Worm (Caenorhabditis elegans) whole organism, L4/young adult: Measurements from ENCODE around the gene fbxc-12.

Experiments
- W03F9.2 ChIP-seq: fragments of 150-350 bp; optimal IDR thresholded peaks from 2 replicates; lab custom pipeline; 2014; ENCODE audit warnings: missing biosample characterization, missing genetic modification characterization
- dao-5 ChIP-seq: sonication (generic microtip); optimal IDR thresholded peaks from 2 replicates; lab custom pipeline; 2016; ENCODE audit warnings: missing genotype, missing genetic modification characterization, moderate library complexity, missing compliant biosample characterization
- him-1 ChIP-seq: sonication (generic microtip); optimal IDR thresholded peaks from 2 replicates; lab custom pipeline; 2016; ENCODE audit warnings: missing genotype, missing genetic modification reagents, missing genetic modification characterization, missing compliant biosample characterization

DNA sequence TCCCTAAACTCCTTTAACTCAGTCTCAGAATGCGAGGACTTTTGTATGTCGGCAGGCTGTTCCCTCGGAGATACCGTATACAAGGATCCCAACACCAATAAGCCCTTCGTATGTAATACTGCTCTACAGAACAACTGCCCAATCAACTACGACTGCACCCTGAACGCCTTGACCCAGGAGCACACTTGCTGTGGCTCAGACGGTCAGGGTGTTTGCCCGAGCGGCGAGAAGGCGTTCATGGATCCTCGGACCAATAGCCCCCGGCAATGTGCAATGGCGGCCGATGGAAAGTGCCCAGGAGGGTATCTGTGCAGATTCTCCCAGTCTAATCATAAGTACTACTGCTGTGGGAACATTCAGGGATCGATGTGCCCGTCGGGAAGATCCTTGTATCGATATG is 36.3 kb upstream of the fbxc-12 start:
- TF ChIP-seq dao-5 (tag; lab: Kevin White, UChicago) (no peak), W03F9.2 (no peak), him-1 (tag; lab: Kevin White, UChicago) (no peak)
